Fruit fly (Drosophila melanogaster) whole organism, embryonic: ENCODE measurements around the gene CG5938.
A peak's percentile ranks its signal among the peaks of the same experiment; 100 is the strongest.

Source experiments
- Antp ChIP-seq: fragments of 200-800 bp; sonication (Bioruptor generic); optimal IDR thresholded peaks from 3 replicates; lab custom pipeline; 2016; ENCODE audit warnings: missing biosample characterization, missing genetic modification characterization
- BEAF-32 ChIP-seq: fragments of 200-800 bp; sonication (Bioruptor generic); optimal IDR thresholded peaks from 3 replicates; lab custom pipeline; 2017; ENCODE audit warnings: missing biosample characterization, missing genetic modification characterization, mild to moderate bottlenecking, moderate library complexity, missing genetic modification reagents
- Bgb ChIP-seq: fragments of 200-800 bp; sonication (Bioruptor generic); IDR thresholded peaks from 2 replicates; pipeline ENCODE4 v1.3.6; 2022; ENCODE audit warnings: missing biosample characterization, missing genetic modification characterization; ENCODE audit not compliant: partially characterized antibody
- CG12236 ChIP-seq: fragments of 200-800 bp; sonication (Bioruptor generic); optimal IDR thresholded peaks from 2 replicates; lab custom pipeline; 2016; ENCODE audit warnings: missing biosample characterization, missing genetic modification characterization
- CG12391 ChIP-seq: fragments of 200-800 bp; sonication (Bioruptor generic); optimal IDR thresholded peaks from 3 replicates; lab custom pipeline; 2018; ENCODE audit warnings: missing biosample characterization, mild to moderate bottlenecking, missing genetic modification characterization, moderate library complexity
- CG14014 ChIP-seq: fragments of 200-800 bp; sonication (Bioruptor generic); IDR thresholded peaks from 2 replicates; pipeline ENCODE4 v1.3.6; 2022; ENCODE audit warnings: missing biosample characterization, missing genetic modification characterization
- CG14860 ChIP-seq: fragments of 200-800 bp; sonication (Bioruptor generic); IDR thresholded peaks from 3 replicates; pipeline ENCODE4 v1.3.6; 2022; ENCODE audit warnings: missing biosample characterization, missing genetic modification characterization; ENCODE audit not compliant: partially characterized antibody
- CG17385 ChIP-seq: fragments of 200-800 bp; sonication (Bioruptor generic); optimal IDR thresholded peaks from 3 replicates; lab custom pipeline; 2018; ENCODE audit warnings: missing biosample characterization, mild to moderate bottlenecking, missing genetic modification characterization
- CG17802 ChIP-seq: fragments of 200-800 bp; sonication (Bioruptor generic); optimal IDR thresholded peaks from 2 replicates; lab custom pipeline; 2018; ENCODE audit warnings: missing biosample characterization, mild to moderate bottlenecking, missing genetic modification characterization, moderate library complexity
- CG1792 ChIP-seq: fragments of 200-800 bp; sonication (Bioruptor generic); optimal IDR thresholded peaks from 2 replicates; lab custom pipeline; 2016; ENCODE audit warnings: missing biosample characterization, missing genetic modification characterization
- CG18764 ChIP-seq: fragments of 200-800 bp; sonication (Bioruptor generic); optimal IDR thresholded peaks from 3 replicates; lab custom pipeline; 2016; ENCODE audit warnings: missing biosample characterization, missing genetic modification characterization
- CG30431 ChIP-seq: fragments of 200-800 bp; sonication (Bioruptor generic); optimal IDR thresholded peaks from 2 replicates; lab custom pipeline; 2017; ENCODE audit warnings: missing biosample characterization, missing genetic modification characterization
- CG32772 ChIP-seq: fragments of 200-800 bp; sonication (Bioruptor generic); IDR thresholded peaks from 2 replicates; pipeline ENCODE4 v1.3.6; 2022; ENCODE audit warnings: missing biosample characterization, missing genetic modification characterization
- CG42726 ChIP-seq: fragments of 200-800 bp; sonication (Bioruptor generic); IDR thresholded peaks from 2 replicates; pipeline ENCODE4 v1.3.6; 2022; ENCODE audit warnings: missing biosample characterization, missing genetic modification characterization; ENCODE audit not compliant: partially characterized antibody
- CG7839 ChIP-seq: fragments of 200-800 bp; sonication (Bioruptor generic); optimal IDR thresholded peaks from 3 replicates; lab custom pipeline; 2018; ENCODE audit warnings: missing biosample characterization, mild to moderate bottlenecking, missing genetic modification characterization, moderate library complexity
- CG8478 ChIP-seq: fragments of >200 bp; optimal IDR thresholded peaks from 2 replicates; lab custom pipeline; 2018
- CkIIα-i1 ChIP-seq: fragments of 200-800 bp; sonication (Bioruptor generic); IDR thresholded peaks from 2 replicates; pipeline ENCODE4 v1.3.6; 2022; ENCODE audit warnings: missing biosample characterization, missing genetic modification characterization
- Deaf1 ChIP-seq: fragments of 200-800 bp; optimal IDR thresholded peaks from 3 replicates; lab custom pipeline; 2019; ENCODE audit warnings: missing biosample characterization, mild to moderate bottlenecking, missing genetic modification characterization, moderate library complexity
- E2f1 ChIP-seq: fragments of 200-800 bp; sonication (Bioruptor generic); IDR thresholded peaks from 2 replicates; pipeline ENCODE4 v1.3.6; 2022; ENCODE audit warnings: missing biosample characterization, missing genetic modification characterization
- Ets65A ChIP-seq: fragments of 200-800 bp; sonication (Bioruptor generic); peaks from one replicate; lab custom pipeline; 2016; ENCODE audit warnings: missing biosample characterization, missing genetic modification characterization
- Hey ChIP-seq: fragments of 200-800 bp; sonication (Bioruptor generic); optimal IDR thresholded peaks from 3 replicates; lab custom pipeline; 2018; ENCODE audit warnings: missing biosample characterization, mild to moderate bottlenecking, missing genetic modification characterization
- Hmx ChIP-seq: fragments of 200-800 bp; sonication (Bioruptor generic); optimal IDR thresholded peaks from 2 replicates; lab custom pipeline; 2016; ENCODE audit warnings: missing biosample characterization, missing genetic modification characterization
- MBD-R2 ChIP-seq: fragments of 200-800 bp; sonication (Bioruptor generic); IDR thresholded peaks from 2 replicates; pipeline ENCODE4 v1.3.6; 2022; ENCODE audit warnings: missing biosample characterization, missing genetic modification characterization
- Med ChIP-seq: fragments of 200-800 bp; sonication (Bioruptor generic); peaks from one replicate; lab custom pipeline; 2016; ENCODE audit warnings: missing biosample characterization, missing genetic modification characterization, mild to moderate bottlenecking, inconsistent platforms, moderate library complexity
- NK7.1 ChIP-seq: fragments of 200-800 bp; sonication (Bioruptor generic); optimal IDR thresholded peaks from 3 replicates; lab custom pipeline; 2016; ENCODE audit warnings: missing biosample characterization, missing genetic modification characterization
- Scr ChIP-seq: fragments of 200-800 bp; sonication (Bioruptor generic); IDR thresholded peaks from 2 replicates; pipeline ENCODE4 v1.3.6; 2022; ENCODE audit warnings: missing biosample characterization, missing genetic modification characterization; ENCODE audit not compliant: partially characterized antibody
- Xbp1 ChIP-seq: fragments of 200-800 bp; sonication (Bioruptor generic); optimal IDR thresholded peaks from 3 replicates; lab custom pipeline; 2016; ENCODE audit warnings: missing biosample characterization, mild to moderate bottlenecking, missing genetic modification characterization
- bowl ChIP-seq: fragments of 200-800 bp; sonication (Bioruptor generic); IDR thresholded peaks from 2 replicates; pipeline ENCODE4 v1.3.6; 2022; ENCODE audit warnings: missing biosample characterization, missing genetic modification characterization
- chm ChIP-seq: fragments of 200-800 bp; sonication (Bioruptor generic); IDR thresholded peaks from 2 replicates; pipeline ENCODE4 v1.3.6; 2022; ENCODE audit warnings: missing biosample characterization, missing genetic modification characterization
- esg ChIP-seq: fragments of 200-800 bp; sonication (Bioruptor generic); conservative IDR thresholded peaks from 2 replicates; pipeline ENCODE4 v1.3.6; 2022; ENCODE audit warnings: missing biosample characterization, missing genetic modification characterization
- ewg ChIP-seq: fragments of 200-800 bp; sonication (Bioruptor generic); optimal IDR thresholded peaks from 3 replicates; lab custom pipeline; 2017; ENCODE audit warnings: mild to moderate bottlenecking, missing biosample characterization, missing genetic modification reagents, missing genetic modification characterization
- exex ChIP-seq: fragments of 200-800 bp; sonication (Bioruptor generic); optimal IDR thresholded peaks from 4 replicates; lab custom pipeline; 2018; ENCODE audit warnings: missing biosample characterization, mild to moderate bottlenecking, missing genetic modification characterization, moderate library complexity
- fd3F ChIP-seq: fragments of 200-800 bp; sonication (Bioruptor generic); optimal IDR thresholded peaks from 2 replicates; lab custom pipeline; 2018; ENCODE audit warnings: missing biosample characterization, mild to moderate bottlenecking, missing genetic modification characterization, moderate library complexity
- fu2 ChIP-seq: fragments of 200-800 bp; sonication (Bioruptor generic); optimal IDR thresholded peaks from 2 replicates; lab custom pipeline; 2016; ENCODE audit warnings: missing biosample characterization, missing genetic modification characterization
- gfzf ChIP-seq: fragments of 200-800 bp; sonication (Bioruptor generic); optimal IDR thresholded peaks from 2 replicates; lab custom pipeline; 2016; ENCODE audit warnings: missing biosample characterization, mild to moderate bottlenecking, missing genetic modification characterization, moderate library complexity
- luna ChIP-seq: fragments of 200-800 bp; sonication (Bioruptor generic); optimal IDR thresholded peaks from 2 replicates; lab custom pipeline; 2016; ENCODE audit warnings: missing biosample characterization, missing genetic modification characterization
- nau ChIP-seq: fragments of 200-800 bp; sonication (Bioruptor generic); optimal IDR thresholded peaks from 3 replicates; lab custom pipeline; 2017; ENCODE audit warnings: missing biosample characterization, mild to moderate bottlenecking, missing genetic modification characterization, missing genetic modification reagents
- otp ChIP-seq: fragments of 200-800 bp; sonication (Bioruptor generic); IDR thresholded peaks from 3 replicates; pipeline ENCODE4, ENCODE4 v1.3.6; 2022; ENCODE audit warnings: missing biosample characterization, missing genetic modification characterization
- scrt ChIP-seq: fragments of 200-800 bp; sonication (Bioruptor generic); optimal IDR thresholded peaks from 2 replicates; lab custom pipeline; 2018; ENCODE audit warnings: missing biosample characterization, mild to moderate bottlenecking, missing genetic modification characterization, moderate library complexity
- seq ChIP-seq: fragments of 200-800 bp; sonication (Bioruptor generic); IDR thresholded peaks from 2 replicates; pipeline ENCODE4 v1.3.6; 2022; ENCODE audit warnings: missing biosample characterization, missing genetic modification characterization
- sisA ChIP-seq: fragments of 200-800 bp; sonication (Bioruptor generic); IDR thresholded peaks from 2 replicates; pipeline ENCODE4 v1.3.6; 2022; ENCODE audit warnings: missing biosample characterization, missing genetic modification characterization
- sob ChIP-seq: fragments of 200-800 bp; sonication (Bioruptor generic); IDR thresholded peaks from 2 replicates; pipeline ENCODE4 v1.3.6; 2022; ENCODE audit warnings: missing biosample characterization, missing genetic modification characterization
- z ChIP-seq: fragments of 200-800 bp; sonication (Bioruptor generic); IDR thresholded peaks from 3 replicates; pipeline ENCODE4 v1.3.6; 2022; ENCODE audit warnings: missing biosample characterization, missing genetic modification characterization
- zfh1 ChIP-seq: fragments of 200-800 bp; sonication (Bioruptor generic); IDR thresholded peaks from 3 replicates; pipeline ENCODE4 v1.3.6; 2022; ENCODE audit warnings: missing biosample characterization, missing genetic modification characterization

Gene CG5938

DNA sequence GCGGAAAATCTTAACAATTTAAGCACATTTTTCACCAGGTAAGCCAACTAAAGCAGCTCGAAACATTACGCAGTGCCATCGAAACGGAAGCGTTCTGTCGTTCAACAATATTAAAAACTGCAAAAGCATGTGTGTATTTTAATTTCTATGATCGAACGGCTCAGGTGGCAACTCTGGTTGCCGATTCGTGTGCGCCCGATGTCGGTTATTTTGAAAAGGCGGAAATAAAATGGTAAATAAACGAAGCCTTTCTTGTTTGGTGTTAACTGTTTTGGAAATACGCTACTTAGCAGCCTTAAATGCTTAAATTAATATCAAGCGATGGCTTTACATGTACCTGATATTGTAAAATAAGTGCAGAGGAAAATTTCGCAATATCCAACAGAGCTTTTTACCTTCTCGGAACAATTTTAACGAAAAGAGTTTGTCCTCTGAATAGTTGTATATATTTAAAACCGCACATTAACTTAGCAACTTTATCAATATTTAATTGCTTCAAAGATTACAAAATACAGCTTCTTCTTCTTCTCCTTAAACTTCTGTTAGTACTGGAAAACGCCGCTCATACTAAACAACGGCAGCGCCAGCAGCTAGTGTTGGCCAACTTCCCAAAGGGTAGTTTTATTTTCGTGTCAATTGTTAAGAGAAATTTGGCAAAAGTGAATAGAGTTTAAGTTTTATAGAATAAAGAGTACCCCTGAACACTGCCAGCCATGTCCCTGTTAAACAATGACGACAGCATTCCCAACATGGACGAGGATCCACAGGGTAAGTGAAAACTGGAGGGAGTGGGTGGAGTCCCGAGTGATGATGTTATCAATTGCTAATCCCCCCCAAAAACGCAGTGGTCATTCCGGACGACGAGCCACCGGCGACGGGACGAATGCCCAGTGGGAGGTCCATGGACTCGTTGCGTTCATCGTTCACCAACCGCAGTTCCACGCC, 1.2 kb upstream of the CG5938 start, which contains the start of gene CG5934 (continued):
- TF ChIP-seq gfzf (GFP tag; lab: Kevin White, UChicago): peak; percentile 25
- peak; percentile 3 for TF ChIP-seq CG17802 (tag; lab: Kevin White, UChicago)
- no peak for TF ChIP-seq bowl (GFP tag; lab: Robert Waterston, UW)
- peak; percentile 67 for TF ChIP-seq MBD-R2 (GFP tag; lab: Robert Waterston, UW)
- peak; percentile 47 for TF ChIP-seq exex (tag; lab: Kevin White, UChicago)
- TF ChIP-seq ewg (GFP tag; lab: Kevin White, UChicago): peak; percentile 1

DNA sequence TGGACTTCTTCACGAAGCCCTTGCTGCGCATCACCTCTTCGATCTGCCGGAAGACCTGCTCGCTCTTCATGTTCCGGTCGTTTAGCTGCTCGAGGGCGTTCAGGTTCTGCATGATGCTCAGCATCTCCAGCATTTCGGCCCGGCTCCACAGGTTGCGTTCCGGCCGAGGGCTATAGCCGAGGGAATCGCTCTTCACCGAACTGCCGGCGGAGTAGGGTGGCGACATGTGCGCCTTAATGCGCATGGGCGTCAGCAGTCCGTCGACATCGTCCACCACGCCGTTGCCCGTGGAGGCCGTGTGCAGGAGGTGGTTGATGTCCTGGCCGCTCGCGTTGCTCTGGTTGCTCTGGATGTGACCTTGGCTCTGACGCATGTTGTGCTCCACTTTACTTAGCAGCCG, 4.9 kb downstream of the CG5938 start:
- TF ChIP-seq ewg (GFP tag; lab: Kevin White, UChicago) (peak; percentile 62), Scr (0 out of 2 replicates have a peak, but pooled peaks have one; percentile 24), zfh1 (GFP tag; lab: Robert Waterston, UW) (0 out of 3 replicates have a peak, but pooled peaks have one; percentile 15), scrt (GFP tag; lab: Kevin White, UChicago) (peak; percentile 89), z (no peak), Ets65A (peak; percentile 75), Med (GFP tag; lab: Kevin White, UChicago) (peak; percentile 67), E2f1 (0 out of 2 replicates have a peak, but pooled peaks have one; percentile 17), esg (no peak), sisA (GFP tag; lab: Robert Waterston, UW) (no peak), Antp (GFP tag; lab: Kevin White, UChicago) (no peak), Deaf1 (peak; percentile 80), CG8478 (lab: Kevin White, UChicago) (peak; percentile 44), Bgb (0 out of 2 replicates have a peak, but pooled peaks have one; percentile 10)

DNA sequence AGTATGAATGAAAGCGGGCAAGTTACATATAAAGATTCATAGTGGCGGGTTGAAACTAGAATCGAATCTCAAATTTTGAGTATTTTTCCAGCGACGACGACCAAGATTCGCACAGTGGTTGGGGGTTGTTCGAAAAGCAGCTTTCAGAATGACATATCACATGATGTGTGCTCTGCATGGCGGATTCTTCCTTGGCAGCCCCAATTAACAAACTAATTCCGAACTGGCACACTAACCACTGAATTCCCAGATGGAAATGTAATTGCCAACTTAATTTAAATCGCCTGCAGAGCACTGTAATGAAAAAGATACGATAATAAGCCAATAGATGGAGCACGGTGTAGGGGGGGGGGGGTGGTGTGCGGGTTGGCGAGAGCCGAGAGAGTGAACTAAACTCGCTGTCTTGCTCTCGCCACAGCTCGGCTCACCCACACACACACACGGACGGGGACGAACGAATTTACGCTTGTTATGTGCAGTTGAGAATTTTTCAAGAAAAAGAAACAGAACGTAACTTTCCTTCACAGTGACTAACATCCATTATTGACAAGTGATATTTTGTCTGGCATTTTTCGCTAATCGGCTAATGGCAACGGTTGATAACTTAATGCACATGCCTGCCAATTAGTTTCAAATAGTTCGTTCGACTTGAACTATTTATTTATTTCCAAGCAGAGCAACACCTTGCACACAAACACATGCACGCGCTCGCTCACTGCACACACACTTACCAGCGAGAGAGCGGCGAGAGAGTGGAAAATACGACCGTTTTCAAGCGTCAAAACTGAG, 6.6 kb downstream of the CG5938 start:
- TF ChIP-seq CG14014: peak; percentile 97
- peak; percentile 82 for TF ChIP-seq CG12236 (GFP tag; lab: Kevin White, UChicago)
- 0 out of 2 replicates have a peak, but pooled peaks have one; percentile 23 for TF ChIP-seq CG42726 (GFP tag; lab: Robert Waterston, UW)
- peak; percentile 91 for TF ChIP-seq NK7.1 (GFP tag; lab: Kevin White, UChicago)
- TF ChIP-seq otp (GFP tag; lab: Robert Waterston, UW): peak; percentile 95
- TF ChIP-seq Deaf1: peak; percentile 89
- peak; percentile 98 for TF ChIP-seq seq (GFP tag; lab: Robert Waterston, UW)
- peak; percentile 95 for TF ChIP-seq fd3F (GFP tag; lab: Kevin White, UChicago)
- TF ChIP-seq luna (GFP tag; lab: Kevin White, UChicago): peak; percentile 89
- peak; percentile 97 for TF ChIP-seq chm (GFP tag; lab: Robert Waterston, UW)
- peak; percentile 87 for TF ChIP-seq CkIIα-i1 (GFP tag; lab: Robert Waterston, UW)
- peak; percentile 92 for TF ChIP-seq CG1792
- TF ChIP-seq nau: peak; percentile 91
- peak; percentile 94 for TF ChIP-seq sob
- TF ChIP-seq ewg (GFP tag; lab: Kevin White, UChicago): peak; percentile 92
- peak; percentile 93 for TF ChIP-seq fu2 (GFP tag; lab: Kevin White, UChicago)
- TF ChIP-seq CG32772: peak; percentile 97
- peak; percentile 97 for TF ChIP-seq CG30431
- peak; percentile 62 for TF ChIP-seq Hmx
- TF ChIP-seq CG18764 (GFP tag; lab: Kevin White, UChicago): peak; percentile 91
- peak; percentile 97 for TF ChIP-seq CG7839
- TF ChIP-seq CG17385 (GFP tag; lab: Kevin White, UChicago): peak; percentile 91
- peak; percentile 95 for TF ChIP-seq Xbp1 (GFP tag; lab: Kevin White, UChicago)
- peak; percentile 63 for TF ChIP-seq CG14860 (GFP tag; lab: Robert Waterston, UW)
- peak; percentile 83 for TF ChIP-seq Hey (tag; lab: Kevin White, UChicago)
- peak; percentile 94 for TF ChIP-seq CG12391 (tag; lab: Kevin White, UChicago)
- TF ChIP-seq BEAF-32 (GFP tag; lab: Kevin White, UChicago): peak; percentile 27
